Fruit fly (Drosophila melanogaster) whole organism, embryonic: ENCODE results near the gene mia.
A peak's percentile ranks its signal among the peaks of the same experiment; 100 is the strongest.

Source experiments
- Asciz ChIP-seq: fragments of 200-800 bp; sonication (Bioruptor generic); optimal IDR thresholded peaks from 2 replicates; lab custom pipeline; 2017; ENCODE audit warnings: missing biosample characterization, mild to moderate bottlenecking, missing genetic modification characterization, missing genetic modification reagents
- BtbVII ChIP-seq: fragments of 200-800 bp; sonication (Bioruptor generic); optimal IDR thresholded peaks from 3 replicates; lab custom pipeline; 2017; ENCODE audit warnings: missing biosample characterization, mild to moderate bottlenecking, missing genetic modification characterization
- CG10366 ChIP-seq: fragments of 200-800 bp; sonication (Bioruptor generic); IDR thresholded peaks from 2 replicates; pipeline ENCODE4 v1.3.6; 2022; ENCODE audit warnings: missing biosample characterization, missing genetic modification characterization
- CG10431 ChIP-seq: fragments of 200-800 bp; sonication (Bioruptor generic); optimal IDR thresholded peaks from 3 replicates; lab custom pipeline; 2018; ENCODE audit warnings: missing biosample characterization, mild to moderate bottlenecking, missing genetic modification characterization
- CG10565 ChIP-seq: fragments of 200-800 bp; sonication (Bioruptor generic); optimal IDR thresholded peaks from 3 replicates; lab custom pipeline; 2016; ENCODE audit warnings: missing biosample characterization, mild to moderate bottlenecking, missing genetic modification characterization
- CG11093 ChIP-seq: fragments of 200-800 bp; sonication (Bioruptor generic); IDR thresholded peaks from 3 replicates; pipeline ENCODE4 v1.3.6; 2022; ENCODE audit warnings: missing biosample characterization, missing genetic modification characterization
- CG11398 ChIP-seq: fragments of 200-800 bp; sonication (Bioruptor generic); optimal IDR thresholded peaks from 2 replicates; lab custom pipeline; 2016; ENCODE audit warnings: missing biosample characterization, missing genetic modification characterization
- CG12659 ChIP-seq: fragments of 200-800 bp; sonication (Bioruptor generic); optimal IDR thresholded peaks from 3 replicates; lab custom pipeline; 2017; ENCODE audit warnings: mild to moderate bottlenecking, missing biosample characterization, missing genetic modification reagents, missing genetic modification characterization
- CG12942 ChIP-seq: fragments of 200-800 bp; sonication (Bioruptor generic); optimal IDR thresholded peaks from 3 replicates; lab custom pipeline; 2016; ENCODE audit warnings: missing biosample characterization, missing genetic modification characterization
- CG13894 ChIP-seq: fragments of 200-800 bp; sonication (Bioruptor generic); optimal IDR thresholded peaks from 3 replicates; lab custom pipeline; 2018; ENCODE audit warnings: missing biosample characterization, mild to moderate bottlenecking, missing genetic modification characterization, moderate library complexity
- CG16863 ChIP-seq: fragments of 200-800 bp; sonication (Bioruptor generic); optimal IDR thresholded peaks from 3 replicates; lab custom pipeline; 2016; ENCODE audit warnings: missing biosample characterization, missing genetic modification characterization
- CG17802 ChIP-seq: fragments of 200-800 bp; sonication (Bioruptor generic); optimal IDR thresholded peaks from 2 replicates; lab custom pipeline; 2018; ENCODE audit warnings: missing biosample characterization, mild to moderate bottlenecking, missing genetic modification characterization, moderate library complexity
- CG18599 ChIP-seq: fragments of 200-800 bp; sonication (Bioruptor generic); optimal IDR thresholded peaks from 3 replicates; lab custom pipeline; 2017; ENCODE audit warnings: missing biosample characterization, missing genetic modification characterization, mild to moderate bottlenecking, moderate library complexity, missing genetic modification reagents
- CG18764 ChIP-seq: fragments of 200-800 bp; sonication (Bioruptor generic); optimal IDR thresholded peaks from 3 replicates; lab custom pipeline; 2016; ENCODE audit warnings: missing biosample characterization, missing genetic modification characterization
- CG30020 ChIP-seq: fragments of 200-800 bp; optimal IDR thresholded peaks from 2 replicates; lab custom pipeline; 2019; ENCODE audit warnings: missing biosample characterization, mild to moderate bottlenecking, missing genetic modification characterization, moderate library complexity
- CG3065 ChIP-seq: fragments of 200-800 bp; sonication (Bioruptor generic); optimal IDR thresholded peaks from 2 replicates; lab custom pipeline; 2016; ENCODE audit warnings: missing biosample characterization, missing genetic modification characterization
- CG31365 ChIP-seq: fragments of 200-800 bp; sonication (Bioruptor generic); optimal IDR thresholded peaks from 2 replicates; lab custom pipeline; 2018; ENCODE audit warnings: missing biosample characterization, mild to moderate bottlenecking, missing genetic modification characterization
- CG33557 ChIP-seq: fragments of 200-800 bp; sonication (Bioruptor generic); optimal IDR thresholded peaks from 2 replicates; lab custom pipeline; 2019; ENCODE audit warnings: missing biosample characterization, mild to moderate bottlenecking, missing genetic modification characterization, moderate library complexity
- CG5245 ChIP-seq: fragments of 200-800 bp; sonication (Bioruptor generic); optimal IDR thresholded peaks from 3 replicates; lab custom pipeline; 2016; ENCODE audit warnings: missing biosample characterization, missing genetic modification characterization
- CG6654 ChIP-seq: fragments of 200-800 bp; sonication (Bioruptor generic); optimal IDR thresholded peaks from 2 replicates; lab custom pipeline; 2017; ENCODE audit warnings: missing biosample characterization, mild to moderate bottlenecking, missing genetic modification characterization
- CG7357 ChIP-seq: fragments of 200-800 bp; sonication (Bioruptor generic); IDR thresholded peaks from 3 replicates; pipeline ENCODE4 v1.3.6; 2022; ENCODE audit warnings: missing biosample characterization, missing genetic modification characterization
- D19A ChIP-seq: fragments of 200-800 bp; optimal IDR thresholded peaks from 3 replicates; lab custom pipeline; 2019; ENCODE audit warnings: missing biosample characterization, mild to moderate bottlenecking, missing genetic modification characterization, moderate library complexity
- Dek ChIP-seq: fragments of 200-800 bp; sonication (Bioruptor generic); optimal IDR thresholded peaks from 3 replicates; lab custom pipeline; 2019; ENCODE audit warnings: missing biosample characterization, mild to moderate bottlenecking, missing genetic modification characterization, moderate library complexity
- Ets65A ChIP-seq: fragments of 200-800 bp; sonication (Bioruptor generic); peaks from one replicate; lab custom pipeline; 2016; ENCODE audit warnings: missing biosample characterization, missing genetic modification characterization
- HLH3B ChIP-seq: fragments of 200-800 bp; sonication (Bioruptor generic); IDR thresholded peaks from 2 replicates; pipeline ENCODE4 v1.3.6; 2022; ENCODE audit warnings: missing biosample characterization, missing genetic modification characterization
- Jarid2 ChIP-seq: fragments of 200-800 bp; sonication (Bioruptor generic); optimal IDR thresholded peaks from 3 replicates; lab custom pipeline; 2017; ENCODE audit warnings: mild to moderate bottlenecking, missing biosample characterization, missing genetic modification reagents, missing genetic modification characterization
- Lpt ChIP-seq: fragments of >200 bp; optimal IDR thresholded peaks from 2 replicates; lab custom pipeline; 2018; ENCODE audit warnings: missing biosample characterization, missing genetic modification characterization
- Oaz ChIP-seq: fragments of 200-800 bp; sonication (Bioruptor generic); IDR thresholded peaks from 2 replicates; pipeline ENCODE4 v1.3.6; 2022; ENCODE audit warnings: missing biosample characterization, missing genetic modification characterization
- PHDP ChIP-seq: fragments of 200-800 bp; sonication (Bioruptor generic); optimal IDR thresholded peaks from 3 replicates; lab custom pipeline; 2018; ENCODE audit warnings: missing biosample characterization, mild to moderate bottlenecking, missing genetic modification characterization, moderate library complexity
- Xbp1 ChIP-seq: fragments of 200-800 bp; sonication (Bioruptor generic); optimal IDR thresholded peaks from 3 replicates; lab custom pipeline; 2016; ENCODE audit warnings: missing biosample characterization, mild to moderate bottlenecking, missing genetic modification characterization
- ara ChIP-seq: fragments of 200-800 bp; sonication (Bioruptor generic); IDR thresholded peaks from 2 replicates; pipeline ENCODE4 v1.3.6; 2022; ENCODE audit warnings: missing biosample characterization, missing genetic modification characterization
- cato ChIP-seq: fragments of 200-800 bp; sonication (Bioruptor generic); optimal IDR thresholded peaks from 2 replicates; lab custom pipeline; 2016; ENCODE audit warnings: missing biosample characterization, missing genetic modification characterization, borderline replicate concordance
- chif ChIP-seq, 2 experiments: fragments of 200-800 bp; sonication (Bioruptor generic); optimal IDR thresholded peaks; 3 replicates each; lab custom pipeline; 2016; ENCODE audit warnings: missing biosample characterization in 2 of 2, missing genetic modification characterization in 2 of 2
- chm ChIP-seq: fragments of 200-800 bp; sonication (Bioruptor generic); IDR thresholded peaks from 2 replicates; pipeline ENCODE4 v1.3.6; 2022; ENCODE audit warnings: missing biosample characterization, missing genetic modification characterization
- crol ChIP-seq: fragments of 200-800 bp; sonication (Bioruptor generic); IDR thresholded peaks from 2 replicates; pipeline ENCODE4 v1.3.6; 2022; ENCODE audit warnings: missing biosample characterization, missing genetic modification characterization
- cwo ChIP-seq: fragments of 200-800 bp; sonication (Bioruptor generic); optimal IDR thresholded peaks from 3 replicates; lab custom pipeline; 2017; ENCODE audit warnings: missing biosample characterization, missing genetic modification characterization, mild to moderate bottlenecking, moderate library complexity, missing genetic modification reagents
- danr ChIP-seq: fragments of 200-800 bp; sonication (Bioruptor generic); IDR thresholded peaks from 2 replicates; pipeline ENCODE4 v1.3.6; 2022; ENCODE audit warnings: missing biosample characterization, missing genetic modification characterization
- dimm ChIP-seq: fragments of 200-800 bp; sonication (Bioruptor generic); IDR thresholded peaks from 2 replicates; pipeline ENCODE4 v1.3.6; 2022; ENCODE audit warnings: missing biosample characterization, missing genetic modification characterization
- emc ChIP-seq: fragments of 200-800 bp; sonication (Bioruptor generic); optimal IDR thresholded peaks from 2 replicates; lab custom pipeline; 2016; ENCODE audit warnings: missing biosample characterization, missing genetic modification characterization
- fd3F ChIP-seq: fragments of 200-800 bp; sonication (Bioruptor generic); optimal IDR thresholded peaks from 2 replicates; lab custom pipeline; 2018; ENCODE audit warnings: missing biosample characterization, mild to moderate bottlenecking, missing genetic modification characterization, moderate library complexity
- grn ChIP-seq: fragments of 200-800 bp; sonication (Bioruptor generic); optimal IDR thresholded peaks from 3 replicates; lab custom pipeline; 2017; ENCODE audit warnings: missing biosample characterization, missing genetic modification characterization
- gt ChIP-seq: fragments of 200-800 bp; sonication (Bioruptor generic); IDR thresholded peaks from 2 replicates; pipeline ENCODE4 v1.3.6; 2022; ENCODE audit warnings: missing biosample characterization, missing genetic modification characterization
- h ChIP-seq: fragments of >200 bp; optimal IDR thresholded peaks from 2 replicates; lab custom pipeline; 2017
- nerfin-1 ChIP-seq: fragments of 200-800 bp; sonication (Bioruptor generic); optimal IDR thresholded peaks from 3 replicates; lab custom pipeline; 2019; ENCODE audit warnings: missing biosample characterization, mild to moderate bottlenecking, missing genetic modification characterization, moderate library complexity
- odd ChIP-seq: fragments of 200-800 bp; sonication (Bioruptor generic); optimal IDR thresholded peaks from 2 replicates; lab custom pipeline; 2017; ENCODE audit warnings: missing biosample characterization, mild to moderate bottlenecking, missing genetic modification characterization
- onecut ChIP-seq: fragments of 200-800 bp; sonication (Bioruptor generic); IDR thresholded peaks from 2 replicates; pipeline ENCODE4 v1.3.6; 2022; ENCODE audit warnings: missing biosample characterization, missing genetic modification characterization
- sens-2 ChIP-seq: fragments of 200-800 bp; sonication (Bioruptor generic); IDR thresholded peaks from 2 replicates; pipeline ENCODE4 v1.3.6; 2022; ENCODE audit warnings: missing biosample characterization, missing genetic modification characterization
- sim ChIP-seq: fragments of 200-800 bp; sonication (Bioruptor generic); IDR thresholded peaks from 2 replicates; pipeline ENCODE4 v1.3.6; 2022; ENCODE audit warnings: missing biosample characterization, missing genetic modification characterization
- ssp ChIP-seq: fragments of 200-800 bp; sonication (Bioruptor generic); IDR thresholded peaks from 2 replicates; pipeline ENCODE4 v1.3.6; 2022; ENCODE audit warnings: missing biosample characterization, missing genetic modification characterization
- tap ChIP-seq: fragments of 200-800 bp; optimal IDR thresholded peaks from 3 replicates; lab custom pipeline; 2019; ENCODE audit warnings: missing biosample characterization, mild to moderate bottlenecking, missing genetic modification characterization, moderate library complexity
- tna ChIP-seq: fragments of 200-800 bp; sonication (Bioruptor generic); IDR thresholded peaks from 2 replicates; pipeline ENCODE4 v1.3.6; 2022; ENCODE audit warnings: missing biosample characterization, missing genetic modification characterization; ENCODE audit not compliant: partially characterized antibody
- tup ChIP-seq: fragments of 200-800 bp; sonication (Bioruptor generic); optimal IDR thresholded peaks from 2 replicates; lab custom pipeline; 2016; ENCODE audit warnings: missing biosample characterization, mild to moderate bottlenecking, missing genetic modification characterization, moderate library complexity
- unpg ChIP-seq: fragments of 200-800 bp; sonication (Bioruptor generic); optimal IDR thresholded peaks from 3 replicates; lab custom pipeline; 2018; ENCODE audit warnings: missing biosample characterization, mild to moderate bottlenecking, missing genetic modification characterization, moderate library complexity

Gene mia

dm6 chr3R:5564775-5565190 lies 13.8 kb upstream of the mia start, which contains the start of the genes CG14671 and CG12746 (continued):
- TF ChIP-seq sim: no peak
- no peak for TF ChIP-seq Lpt (GFP tag; lab: Kevin White, UChicago)
- TF ChIP-seq CG33557 (GFP tag; lab: Kevin White, UChicago): no peak
- TF ChIP-seq CG31365: no peak
- no peak for TF ChIP-seq CG18764
- TF ChIP-seq PHDP (tag; lab: Kevin White, UChicago): no peak
- no peak for TF ChIP-seq Jarid2
- TF ChIP-seq CG18599: no peak
- TF ChIP-seq Dek (tag; lab: Kevin White, UChicago): no peak
- no peak for TF ChIP-seq onecut (GFP tag; lab: Robert Waterston, UW)
- TF ChIP-seq CG30020 (tag; lab: Kevin White, UChicago): peak; percentile 28
- TF ChIP-seq Asciz (GFP tag; lab: Kevin White, UChicago): no peak
- no peak for TF ChIP-seq ara (GFP tag; lab: Robert Waterston, UW)
- TF ChIP-seq nerfin-1 (tag; lab: Kevin White, UChicago): no peak
- TF ChIP-seq odd: no peak
- no peak for TF ChIP-seq tup (GFP tag; lab: Kevin White, UChicago)
- TF ChIP-seq unpg (GFP tag; lab: Kevin White, UChicago): no peak
- TF ChIP-seq CG12942 (GFP tag; lab: Kevin White, UChicago): no peak
- no peak for TF ChIP-seq tna (GFP tag; lab: Robert Waterston, UW)
- TF ChIP-seq CG11093 (GFP tag; lab: Robert Waterston, UW): no peak
- no peak for TF ChIP-seq CG3065 (GFP tag; lab: Kevin White, UChicago)
- no peak for TF ChIP-seq Xbp1 (GFP tag; lab: Kevin White, UChicago)
- no peak for TF ChIP-seq CG16863 (GFP tag; lab: Kevin White, UChicago)
- TF ChIP-seq D19A (tag; lab: Kevin White, UChicago): no peak
- no peak for TF ChIP-seq cwo (GFP tag; lab: Kevin White, UChicago)
- TF ChIP-seq CG11398: no peak
- no peak for TF ChIP-seq CG10431 (GFP tag; lab: Kevin White, UChicago)
- no peak for TF ChIP-seq HLH3B (GFP tag; lab: Robert Waterston, UW)
- TF ChIP-seq Ets65A (GFP tag; lab: Kevin White, UChicago): no peak
- peak; percentile 44 for TF ChIP-seq grn
- TF ChIP-seq CG6654 (GFP tag; lab: Kevin White, UChicago): no peak
- TF ChIP-seq CG5245: no peak
- TF ChIP-seq dimm: no peak
- no peak for TF ChIP-seq BtbVII (GFP tag; lab: Kevin White, UChicago)
- TF ChIP-seq sens-2 (GFP tag; lab: Robert Waterston, UW): no peak
- TF ChIP-seq chif (GFP tag; optimal IDR thresholded peaks at IDR 0.05; lab: Kevin White, UChicago): no peak
- TF ChIP-seq CG12659: peak; percentile 15
- peak; percentile 94 for TF ChIP-seq crol (GFP tag; lab: Robert Waterston, UW)
- no peak for TF ChIP-seq tap
- TF ChIP-seq CG13894 (tag; lab: Kevin White, UChicago): no peak
- TF ChIP-seq gt (GFP tag; lab: Robert Waterston, UW): no peak
- TF ChIP-seq h (lab: Kevin White, UChicago): no peak
- no peak for TF ChIP-seq Oaz
- TF ChIP-seq CG10366 (GFP tag; lab: Robert Waterston, UW): no peak
- no peak for TF ChIP-seq cato (GFP tag; lab: Kevin White, UChicago)
- TF ChIP-seq chm (GFP tag; lab: Robert Waterston, UW): no peak
- no peak for TF ChIP-seq CG17802 (tag; lab: Kevin White, UChicago)
- TF ChIP-seq emc (GFP tag; lab: Kevin White, UChicago): no peak
- TF ChIP-seq CG10565 (GFP tag; lab: Kevin White, UChicago): no peak
- no peak for TF ChIP-seq ssp (GFP tag; lab: Robert Waterston, UW)
- TF ChIP-seq danr (GFP tag; lab: Robert Waterston, UW): no peak
- no peak for TF ChIP-seq CG7357 (GFP tag; lab: Robert Waterston, UW)
- no peak for TF ChIP-seq fd3F
